Fruit fly (Drosophila melanogaster) whole organism, embryonic: ENCODE measurements around the gene spn-F.

Source experiments
- B-H1 ChIP-seq: fragments of 200-800 bp; sonication (Bioruptor generic); IDR thresholded peaks from 3 replicates; pipeline ENCODE4 v1.3.6; 2022; ENCODE audit warnings: missing biosample characterization, missing genetic modification characterization
- Blimp-1 ChIP-seq: fragments of 200-800 bp; sonication (Bioruptor generic); optimal IDR thresholded peaks from 3 replicates; lab custom pipeline; 2018; ENCODE audit warnings: missing biosample characterization, missing genetic modification characterization, mild to moderate bottlenecking, moderate library complexity, missing genetic modification reagents
- CG1024 ChIP-seq: fragments of 200-800 bp; sonication (Bioruptor generic); IDR thresholded peaks from 2 replicates; pipeline ENCODE4 v1.3.6; 2022; ENCODE audit warnings: missing biosample characterization, missing genetic modification characterization
- CG10321 ChIP-seq: fragments of 200-800 bp; sonication (Bioruptor generic); IDR thresholded peaks from 2 replicates; pipeline ENCODE4 v1.3.6; 2022; ENCODE audit warnings: missing biosample characterization, missing genetic modification characterization
- CG10654 ChIP-seq: fragments of 200-800 bp; sonication (Bioruptor generic); optimal IDR thresholded peaks from 2 replicates; lab custom pipeline; 2016; ENCODE audit warnings: missing biosample characterization, missing genetic modification characterization
- CG10959 ChIP-seq: fragments of 200-800 bp; sonication (Bioruptor generic); IDR thresholded peaks from 2 replicates; pipeline ENCODE4 v1.3.6; 2022; ENCODE audit warnings: missing biosample characterization, missing genetic modification characterization
- CG12942 ChIP-seq: fragments of 200-800 bp; sonication (Bioruptor generic); optimal IDR thresholded peaks from 3 replicates; lab custom pipeline; 2016; ENCODE audit warnings: missing biosample characterization, missing genetic modification characterization
- CG13775 ChIP-seq: fragments of 200-800 bp; sonication (Bioruptor generic); optimal IDR thresholded peaks from 3 replicates; lab custom pipeline; 2017; ENCODE audit warnings: missing biosample characterization, mild to moderate bottlenecking, missing genetic modification characterization
- CG14710 ChIP-seq: fragments of 200-800 bp; sonication (Bioruptor generic); optimal IDR thresholded peaks from 3 replicates; lab custom pipeline; 2019; ENCODE audit warnings: missing biosample characterization, mild to moderate bottlenecking, missing genetic modification characterization, moderate library complexity
- CG2199 ChIP-seq: fragments of 200-800 bp; sonication (Bioruptor generic); IDR thresholded peaks from 3 replicates; pipeline ENCODE4 v1.3.6; 2022; ENCODE audit warnings: missing biosample characterization, missing genetic modification characterization
- CG32532 ChIP-seq: fragments of 200-800 bp; sonication (Bioruptor generic); IDR thresholded peaks from 2 replicates; pipeline ENCODE4 v1.3.6; 2022; ENCODE audit warnings: missing biosample characterization, missing genetic modification characterization
- CG32767 ChIP-seq: fragments of 200-800 bp; sonication (Bioruptor generic); IDR thresholded peaks from 2 replicates; pipeline ENCODE4 v1.3.6; 2022; ENCODE audit warnings: missing biosample characterization, missing genetic modification characterization
- CG6683 ChIP-seq: fragments of 200-800 bp; sonication (Bioruptor generic); optimal IDR thresholded peaks from 2 replicates; lab custom pipeline; 2017; ENCODE audit warnings: missing biosample characterization, mild to moderate bottlenecking, missing genetic modification characterization, missing genetic modification reagents
- CG9797 ChIP-seq: fragments of 200-800 bp; sonication (Bioruptor generic); optimal IDR thresholded peaks from 3 replicates; lab custom pipeline; 2018; ENCODE audit warnings: missing biosample characterization, mild to moderate bottlenecking, missing genetic modification characterization
- CG9932 ChIP-seq: fragments of 200-800 bp; sonication (Bioruptor generic); IDR thresholded peaks from 2 replicates; pipeline ENCODE4 v1.3.6; 2022; ENCODE audit warnings: missing biosample characterization, missing genetic modification characterization
- Drgx ChIP-seq: fragments of 200-800 bp; sonication (Bioruptor generic); IDR thresholded peaks from 2 replicates; pipeline ENCODE4 v1.3.6; 2022; ENCODE audit warnings: missing biosample characterization, missing genetic modification characterization
- Gug ChIP-seq: fragments of 200-800 bp; sonication (Bioruptor generic); IDR thresholded peaks from 4 replicates; pipeline ENCODE4 v1.3.6; 2022; ENCODE audit warnings: missing biosample characterization, missing genetic modification characterization
- HLH54F ChIP-seq: fragments of 200-800 bp; sonication (Bioruptor generic); optimal IDR thresholded peaks from 3 replicates; lab custom pipeline; 2016; ENCODE audit warnings: missing biosample characterization, missing genetic modification characterization
- Hr78 ChIP-seq, 2 experiments: fragments of 200-800 bp in 1 of 2; fragments of >200 bp in 1 of 2; sonication (Bioruptor generic) in 1 of 2; optimal IDR thresholded peaks; 2 replicates each; lab custom pipeline; 2017 to 2019; ENCODE audit warnings: missing biosample characterization in 2 of 2, missing genetic modification characterization in 2 of 2, mild to moderate bottlenecking in 1 of 2, moderate library complexity in 1 of 2
- MTF-1 ChIP-seq: fragments of 200-800 bp; sonication (Bioruptor generic); optimal IDR thresholded peaks from 2 replicates; lab custom pipeline; 2018; ENCODE audit warnings: missing biosample characterization, mild to moderate bottlenecking, missing genetic modification characterization, borderline replicate concordance
- Mrtf ChIP-seq: fragments of 200-800 bp; sonication (Bioruptor generic); IDR thresholded peaks from 3 replicates; pipeline ENCODE4 v1.3.6; 2022; ENCODE audit warnings: missing biosample characterization, missing genetic modification characterization
- Myb ChIP-seq: fragments of 200-800 bp; sonication (Bioruptor generic); optimal IDR thresholded peaks from 2 replicates; lab custom pipeline; 2016; ENCODE audit warnings: missing biosample characterization, missing genetic modification characterization
- NC2α ChIP-seq: fragments of 200-800 bp; sonication (Bioruptor generic); optimal IDR thresholded peaks from 2 replicates; lab custom pipeline; 2016; ENCODE audit warnings: missing biosample characterization, missing genetic modification characterization
- Rfx ChIP-seq: fragments of 200-800 bp; sonication (Bioruptor generic); IDR thresholded peaks from 2 replicates; pipeline ENCODE4 v1.3.6; 2022; ENCODE audit warnings: missing biosample characterization, missing genetic modification characterization
- Spps ChIP-seq: fragments of 200-800 bp; sonication (Bioruptor generic); optimal IDR thresholded peaks from 2 replicates; lab custom pipeline; 2018; ENCODE audit warnings: missing biosample characterization, mild to moderate bottlenecking, missing genetic modification characterization
- TFAM ChIP-seq: fragments of 200-800 bp; sonication (Bioruptor generic); optimal IDR thresholded peaks from 2 replicates; lab custom pipeline; 2017; ENCODE audit warnings: missing biosample characterization, missing genetic modification characterization, inconsistent platforms
- ash1 ChIP-seq: fragments of 200-800 bp; sonication (Bioruptor generic); optimal IDR thresholded peaks from 2 replicates; lab custom pipeline; 2018; ENCODE audit warnings: missing biosample characterization, mild to moderate bottlenecking, missing genetic modification characterization
- bbx ChIP-seq: fragments of 200-800 bp; sonication (Bioruptor generic); IDR thresholded peaks from 2 replicates; pipeline ENCODE4 v1.3.6; 2022; ENCODE audit warnings: missing biosample characterization, missing genetic modification characterization; ENCODE audit not compliant: partially characterized antibody
- chn ChIP-seq: fragments of 200-800 bp; sonication (Bioruptor generic); optimal IDR thresholded peaks from 2 replicates; lab custom pipeline; 2016; ENCODE audit warnings: missing biosample characterization, missing genetic modification characterization
- corto ChIP-seq: fragments of 200-800 bp; sonication (Bioruptor generic); optimal IDR thresholded peaks from 2 replicates; lab custom pipeline; 2016; ENCODE audit warnings: missing biosample characterization, mild to moderate bottlenecking, missing genetic modification characterization, moderate library complexity
- dan ChIP-seq: fragments of 200-800 bp; sonication (Bioruptor generic); IDR thresholded peaks from 2 replicates; pipeline ENCODE4 v1.3.6; 2022; ENCODE audit warnings: missing biosample characterization, missing genetic modification characterization
- esg ChIP-seq: fragments of 200-800 bp; sonication (Bioruptor generic); conservative IDR thresholded peaks from 2 replicates; pipeline ENCODE4 v1.3.6; 2022; ENCODE audit warnings: missing biosample characterization, missing genetic modification characterization
- eve ChIP-seq, 2 experiments: fragments of >200 bp; optimal IDR thresholded peaks; 2 replicates each; lab custom pipeline; 2017; ENCODE audit warnings: missing biosample characterization in 2 of 2, missing genetic modification characterization in 2 of 2
- fru ChIP-seq: fragments of >200 bp; optimal IDR thresholded peaks from 2 replicates; lab custom pipeline; 2017
- gfzf ChIP-seq: fragments of 200-800 bp; sonication (Bioruptor generic); optimal IDR thresholded peaks from 2 replicates; lab custom pipeline; 2016; ENCODE audit warnings: missing biosample characterization, mild to moderate bottlenecking, missing genetic modification characterization, moderate library complexity
- ham ChIP-seq: fragments of 200-800 bp; sonication (Bioruptor generic); IDR thresholded peaks from 2 replicates; pipeline ENCODE4 v1.3.6; 2022; ENCODE audit warnings: missing biosample characterization, missing genetic modification characterization
- lola ChIP-seq, 3 experiments: fragments of >200 bp in 2 of 3; fragments of 200-800 bp in 1 of 3; sonication (Bioruptor generic) in 1 of 3; optimal IDR thresholded peaks; 2 replicates each; lab custom pipeline; 2017 to 2019; ENCODE audit warnings: missing biosample characterization in 3 of 3, missing genetic modification characterization in 3 of 3, mild to moderate bottlenecking in 1 of 3, moderate library complexity in 1 of 3
- maf-S ChIP-seq: fragments of 200-800 bp; sonication (Bioruptor generic); optimal IDR thresholded peaks from 2 replicates; lab custom pipeline; 2016; ENCODE audit warnings: missing biosample characterization, missing genetic modification characterization
- onecut ChIP-seq: fragments of 200-800 bp; sonication (Bioruptor generic); IDR thresholded peaks from 2 replicates; pipeline ENCODE4 v1.3.6; 2022; ENCODE audit warnings: missing biosample characterization, missing genetic modification characterization
- otp ChIP-seq: fragments of 200-800 bp; sonication (Bioruptor generic); IDR thresholded peaks from 3 replicates; pipeline ENCODE4, ENCODE4 v1.3.6; 2022; ENCODE audit warnings: missing biosample characterization, missing genetic modification characterization
- p53 ChIP-seq: fragments of 200-800 bp; sonication (Bioruptor generic); optimal IDR thresholded peaks from 2 replicates; lab custom pipeline; 2016; ENCODE audit warnings: missing biosample characterization, missing genetic modification characterization
- phol ChIP-seq: fragments of 200-800 bp; sonication (Bioruptor generic); optimal IDR thresholded peaks from 3 replicates; lab custom pipeline; 2018; ENCODE audit warnings: missing biosample characterization, mild to moderate bottlenecking, missing genetic modification characterization, moderate library complexity
- pum ChIP-seq: fragments of 200-800 bp; sonication (Bioruptor generic); optimal IDR thresholded peaks from 2 replicates; lab custom pipeline; 2016; ENCODE audit warnings: missing biosample characterization, missing genetic modification characterization
- repo ChIP-seq: fragments of 200-800 bp; sonication (Bioruptor generic); optimal IDR thresholded peaks from 2 replicates; lab custom pipeline; 2016; ENCODE audit warnings: missing biosample characterization, missing genetic modification characterization
- sim ChIP-seq: fragments of 200-800 bp; sonication (Bioruptor generic); IDR thresholded peaks from 2 replicates; pipeline ENCODE4 v1.3.6; 2022; ENCODE audit warnings: missing biosample characterization, missing genetic modification characterization
- slbo ChIP-seq: fragments of 200-800 bp; sonication (Bioruptor generic); IDR thresholded peaks from 2 replicates; pipeline ENCODE4 v1.3.6; 2022; ENCODE audit warnings: missing biosample characterization, missing genetic modification characterization
- tio ChIP-seq: fragments of 200-800 bp; sonication (Bioruptor generic); optimal IDR thresholded peaks from 2 replicates; lab custom pipeline; 2017; ENCODE audit warnings: missing biosample characterization, missing genetic modification characterization, inconsistent platforms
- tna ChIP-seq: fragments of 200-800 bp; sonication (Bioruptor generic); IDR thresholded peaks from 2 replicates; pipeline ENCODE4 v1.3.6; 2022; ENCODE audit warnings: missing biosample characterization, missing genetic modification characterization; ENCODE audit not compliant: partially characterized antibody
- zen ChIP-seq: fragments of 200-800 bp; sonication (Bioruptor generic); optimal IDR thresholded peaks from 3 replicates; lab custom pipeline; 2018; ENCODE audit warnings: missing biosample characterization, mild to moderate bottlenecking, missing genetic modification characterization, moderate library complexity
- zfh1 ChIP-seq: fragments of 200-800 bp; sonication (Bioruptor generic); IDR thresholded peaks from 3 replicates; pipeline ENCODE4 v1.3.6; 2022; ENCODE audit warnings: missing biosample characterization, missing genetic modification characterization

spn-F gene

dm6 chr3R:31222125-31222889, 32.6 kb upstream of the spn-F start (continued):
- TF ChIP-seq bbx (GFP tag; lab: Robert Waterston, UW) (no peak), maf-S (GFP tag; lab: Kevin White, UChicago) (peak; percentile 84), CG13775 (peak; percentile 83), CG6683 (GFP tag; lab: Kevin White, UChicago) (peak; percentile 71), p53 (GFP tag; lab: Kevin White, UChicago) (peak; percentile 37), ham (GFP tag; lab: Robert Waterston, UW) (no peak), otp (GFP tag; lab: Robert Waterston, UW) (no peak), dan (GFP tag; lab: Robert Waterston, UW) (no peak), HLH54F (peak; percentile 79), slbo (no peak), lola (GFP tag; optimal IDR thresholded peaks at IDR 0.05; lab: Kevin White, UChicago) (peak in 1 of 3 experiments; percentile 85), zfh1 (GFP tag; lab: Robert Waterston, UW) (no peak), Myb (GFP tag; lab: Kevin White, UChicago) (peak; percentile 76), Blimp-1 (peak; percentile 77), tio (no peak), CG2199 (GFP tag; lab: Robert Waterston, UW) (no peak), ash1 (GFP tag; lab: Kevin White, UChicago) (peak; percentile 14), fru (lab: Kevin White, UChicago) (no peak), repo (peak; percentile 76), B-H1 (GFP tag; lab: Robert Waterston, UW) (no peak), CG1024 (GFP tag; lab: Robert Waterston, UW) (no peak), NC2α (GFP tag; lab: Kevin White, UChicago) (peak; percentile 45), Hr78 (GFP tag; optimal IDR thresholded peaks at IDR 0.05; lab: Kevin White, UChicago) (peak in 1 of 2 experiments; percentile 16), CG12942 (GFP tag; lab: Kevin White, UChicago) (peak; percentile 77), esg (no peak), CG9932 (GFP tag; lab: Robert Waterston, UW) (no peak), sim (GFP tag; lab: Robert Waterston, UW) (no peak), CG9797 (GFP tag; lab: Kevin White, UChicago) (no peak), phol (tag; lab: Kevin White, UChicago) (peak; percentile 79), CG32767 (no peak), tna (no peak), Spps (peak; percentile 65), Mrtf (GFP tag; lab: Robert Waterston, UW) (no peak), chn (GFP tag; lab: Kevin White, UChicago) (peak; percentile 78), CG32532 (GFP tag; lab: Robert Waterston, UW) (no peak), onecut (peak; percentile 97), Gug (GFP tag; lab: Robert Waterston, UW) (peak; percentile 58; the same call in 3 of the 4 replicates), corto (GFP tag; lab: Kevin White, UChicago) (no peak), Rfx (GFP tag; lab: Robert Waterston, UW) (no peak), zen (tag; lab: Kevin White, UChicago) (peak; percentile 71), gfzf (GFP tag; lab: Kevin White, UChicago) (no peak), eve (GFP tag; optimal IDR thresholded peaks at IDR 0.05; lab: Kevin White, UChicago) (peak in 1 of 2 experiments; percentile 26), MTF-1 (GFP tag; lab: Kevin White, UChicago) (peak; percentile 53), CG10321 (GFP tag; lab: Robert Waterston, UW) (no peak), CG10959 (GFP tag; lab: Robert Waterston, UW) (no peak), pum (GFP tag; lab: Kevin White, UChicago) (peak; percentile 83), TFAM (GFP tag; lab: Kevin White, UChicago) (peak; percentile 16), Drgx (GFP tag; lab: Robert Waterston, UW) (no peak), CG14710 (peak; percentile 75), CG10654 (GFP tag; lab: Kevin White, UChicago) (peak; percentile 61)
